Worm (Caenorhabditis elegans): ENCODE measurements around the gene mec-17.

Gene mec-17

DNA sequence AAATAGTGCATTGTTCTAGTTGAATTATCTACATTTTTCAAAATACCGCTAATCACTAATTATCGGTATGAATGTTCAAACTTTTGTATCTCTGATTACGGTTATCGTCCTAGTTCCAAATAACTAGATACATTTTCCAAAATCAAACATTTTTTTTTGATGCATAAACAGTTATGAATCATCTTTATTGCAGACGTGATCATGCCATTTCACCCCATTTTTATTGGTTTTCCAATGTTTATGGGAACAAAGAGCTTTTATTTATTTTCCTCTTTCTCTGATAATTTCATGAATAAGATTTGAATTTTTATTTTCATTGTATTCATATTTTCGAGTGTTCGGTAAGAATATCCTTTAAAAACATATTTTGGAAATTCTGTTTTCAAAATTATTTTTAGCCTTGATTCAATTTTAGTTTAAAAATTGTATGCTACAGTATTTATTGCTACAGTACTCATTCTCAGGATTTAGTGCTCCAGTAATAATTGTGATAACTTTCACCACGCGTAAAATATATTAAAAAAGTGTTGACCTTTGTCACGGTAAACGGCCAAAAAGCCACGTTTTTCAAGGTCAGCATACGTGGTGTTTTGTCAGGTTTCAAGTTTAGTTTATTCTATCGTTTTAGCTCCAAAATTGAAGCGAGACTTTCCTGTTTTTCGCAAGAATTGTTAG lies 30.2 kb downstream of the mec-17 start, which contains the start of gene csr-1:
TSS of gene csr-1 (plus strand) at position 625 of the 675 bp plus-strand sequence.
- no peak for TF ChIP-seq ztf-16 (tag; optimal IDR thresholded peaks at IDR 0.05)
- no peak for TF ChIP-seq rnt-1 (tag; optimal IDR thresholded peaks at IDR 0.05)
- no peak for TF ChIP-seq pat-9 (tag; optimal IDR thresholded peaks at IDR 0.05)
- no peak for TF ChIP-seq hlh-13 (GFP tag; optimal IDR thresholded peaks at IDR 0.05)
- TF ChIP-seq unc-86 (tag; optimal IDR thresholded peaks at IDR 0.05): no peak
- no peak for TF ChIP-seq fkh-10 (GFP tag; optimal IDR thresholded peaks at IDR 0.05)
- TF ChIP-seq ahr-1 (tag; optimal IDR thresholded peaks at IDR 0.05): no peak
- TF ChIP-seq ceh-30 (tag; optimal IDR thresholded peaks at IDR 0.05): no peak
- TF ChIP-seq npax-4 (tag; optimal IDR thresholded peaks at IDR 0.05): no peak
- no peak for TF ChIP-seq pqm-1 (tag; optimal IDR thresholded peaks at IDR 0.05)
- no peak for TF ChIP-seq eyg-1 (tag; optimal IDR thresholded peaks at IDR 0.05)
- no peak for TF ChIP-seq unc-55 (GFP tag; optimal IDR thresholded peaks at IDR 0.05)
- TF ChIP-seq ceh-48 (tag; optimal IDR thresholded peaks at IDR 0.05): no peak
- no peak for TF ChIP-seq fkh-6 (tag; optimal IDR thresholded peaks at IDR 0.05)

DNA sequence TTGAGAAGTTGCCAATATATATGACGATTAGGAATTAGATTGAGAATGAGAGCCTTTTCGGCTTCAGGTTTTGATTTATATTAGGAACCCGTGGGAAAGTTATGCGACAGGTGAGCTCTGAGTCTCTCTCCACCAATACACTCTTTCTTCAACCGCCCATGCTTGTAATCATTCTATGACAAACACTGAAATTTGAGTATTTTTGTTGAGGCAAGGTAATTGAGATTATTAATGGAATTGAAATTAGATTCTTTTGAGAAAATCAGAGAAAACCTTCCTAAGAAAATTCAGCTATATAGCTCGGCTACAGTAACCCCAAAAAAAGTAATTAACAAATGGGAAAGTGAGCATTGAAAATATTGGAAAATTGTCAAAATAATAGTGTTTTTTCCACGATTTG lies 31.1 kb downstream of the mec-17 start, which contains the start of gene ceh-19:
TSS of gene ceh-19 (minus strand) at position 101 of the 400 bp plus-strand sequence.
- TF ChIP-seq T23F11.4 (GFP tag; optimal IDR thresholded peaks at IDR 0.05): no peak
- no peak for TF ChIP-seq K09A11.1 (tag; optimal IDR thresholded peaks at IDR 0.05; ENCODE audit: insufficient read depth)
- TF ChIP-seq F13H6.1 (tag; optimal IDR thresholded peaks at IDR 0.05): no peak
- no peak for TF ChIP-seq Y22D7AL.16 (tag; optimal IDR thresholded peaks at IDR 0.05)
- TF ChIP-seq ceh-48 (tag; optimal IDR thresholded peaks at IDR 0.05): no peak
- TF ChIP-seq ama-1 (optimal IDR thresholded peaks at IDR 0.05): no peak
- TF ChIP-seq pat-9 (tag; optimal IDR thresholded peaks at IDR 0.05): no peak
- no peak for TF ChIP-seq tbx-7 (tag; optimal IDR thresholded peaks at IDR 0.05)
- no peak for TF ChIP-seq gmeb-2 (tag; optimal IDR thresholded peaks at IDR 0.05)

DNA sequence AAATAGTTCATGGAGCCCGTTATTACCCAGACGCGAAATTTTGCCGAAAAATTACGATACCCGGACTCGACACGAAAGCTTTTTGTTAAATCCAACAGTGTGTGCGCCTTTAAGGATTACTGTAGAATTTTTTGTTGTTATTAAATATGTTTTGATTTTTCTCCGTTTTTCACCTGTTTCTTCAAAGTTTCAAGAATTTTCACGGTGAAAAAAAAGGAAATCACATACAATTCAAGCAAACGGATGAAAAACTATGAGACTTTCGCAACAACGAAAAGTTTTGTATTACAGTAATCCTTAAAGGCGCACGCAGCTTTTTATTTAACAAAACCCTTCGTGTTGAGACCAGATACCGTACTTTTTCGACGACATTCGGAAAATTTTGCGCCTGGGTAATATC lies 33.0 kb downstream of the mec-17 start:
- TF ChIP-seq hlh-15 (tag; optimal IDR thresholded peaks at IDR 0.05): no peak

DNA sequence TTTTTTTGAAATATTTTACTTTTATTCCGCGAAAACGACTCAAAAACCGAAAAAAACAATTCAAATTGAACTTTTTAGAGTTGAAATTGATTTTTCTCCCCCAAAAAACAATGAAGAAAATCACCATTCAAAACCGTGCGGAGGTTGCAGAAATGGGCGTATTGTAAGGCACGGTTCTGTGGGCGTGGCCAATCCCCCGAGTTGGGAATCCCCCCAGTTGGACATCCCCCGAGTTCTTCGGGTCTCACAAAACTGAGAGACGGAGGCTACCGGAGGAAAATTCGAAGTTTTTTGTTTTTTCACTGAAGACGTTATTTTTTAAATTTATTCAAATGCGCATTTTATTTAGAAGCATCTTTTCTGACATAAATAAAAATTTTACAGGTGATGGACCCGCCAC lies 38.7 kb downstream of the mec-17 start, which contains the start of gene mcm-3AP:
TSS of gene mcm-3AP (plus strand) at position 383 of the 400 bp plus-strand sequence.
- TF ChIP-seq elt-2 (tag; optimal IDR thresholded peaks at IDR 0.05): peak; percentile 5
- peak; percentile 11 for TF ChIP-seq zip-5 (tag; optimal IDR thresholded peaks at IDR 0.05)
- TF ChIP-seq tbx-2 (tag; optimal IDR thresholded peaks at IDR 0.05): peak; percentile 59
- TF ChIP-seq ceh-45 (GFP tag; IDR thresholded peaks at IDR 0.05): peak; percentile 43; the same call in 1 of the 2 replicates
- TF ChIP-seq C08G9.2 (tag; optimal IDR thresholded peaks at IDR 0.05): peak; percentile 53
- peak; percentile 72 for TF ChIP-seq ceh-31 (tag; optimal IDR thresholded peaks at IDR 0.05)
- peak; percentile 8 for TF ChIP-seq ceh-18 (tag; optimal IDR thresholded peaks at IDR 0.05)
- TF ChIP-seq nfya-1 (tag; optimal IDR thresholded peaks at IDR 0.05): peak; percentile 11
- TF ChIP-seq dmd-4 (tag; optimal IDR thresholded peaks at IDR 0.05; ENCODE audit: borderline replicate concordance): peak; percentile 6
- TF ChIP-seq F13H6.1 (tag; optimal IDR thresholded peaks at IDR 0.05): peak; percentile 9

DNA sequence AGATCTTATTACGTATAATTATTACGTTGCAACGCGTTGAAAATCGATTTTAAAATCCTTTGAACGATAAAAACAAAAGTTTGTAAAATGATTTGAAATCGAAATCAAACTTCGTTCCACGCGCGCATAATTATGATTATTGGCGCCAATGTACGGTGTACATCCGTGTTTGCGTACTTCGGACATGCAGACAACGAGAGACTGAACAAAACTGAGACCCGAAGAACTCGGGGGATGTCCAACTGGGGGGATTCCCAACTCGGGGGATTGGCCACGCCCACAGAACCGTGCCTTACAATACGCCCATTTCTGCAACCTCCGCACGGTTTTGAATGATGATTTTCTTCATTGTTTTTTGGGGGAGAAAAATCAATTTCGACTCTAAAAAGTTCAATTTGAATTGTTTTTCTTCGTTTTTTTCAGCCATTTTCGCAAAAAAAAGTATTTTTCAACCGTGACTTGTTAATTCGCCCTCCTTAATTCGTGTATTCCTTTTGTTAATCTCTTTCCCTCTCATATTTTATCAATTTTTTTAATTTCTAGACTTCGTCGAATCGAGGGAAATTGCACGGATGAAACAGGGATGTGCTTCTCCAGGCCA lies 40.0 kb downstream of the mec-17 start, which contains the start of gene F20D12.12:
TSS of gene F20D12.12 (plus strand) at position 542 of the 601 bp plus-strand sequence.
- peak; percentile 14 for TF ChIP-seq ahr-1 (tag; optimal IDR thresholded peaks at IDR 0.05)
- TF ChIP-seq tbx-2 (tag; optimal IDR thresholded peaks at IDR 0.05): peak; percentile 81
- peak; percentile 31 for TF ChIP-seq fkh-6 (tag; optimal IDR thresholded peaks at IDR 0.05)
- TF ChIP-seq zip-5 (tag; optimal IDR thresholded peaks at IDR 0.05): peak; percentile 51
- TF ChIP-seq F13H6.1 (tag; optimal IDR thresholded peaks at IDR 0.05): peak; percentile 50
- TF ChIP-seq ceh-34 (tag; optimal IDR thresholded peaks at IDR 0.05): peak; percentile 72
- peak; percentile 32 for TF ChIP-seq unc-86 (tag; optimal IDR thresholded peaks at IDR 0.05)
- TF ChIP-seq nfya-1 (tag; optimal IDR thresholded peaks at IDR 0.05): peak; percentile 72
- TF ChIP-seq ceh-31 (tag; optimal IDR thresholded peaks at IDR 0.05): peak; percentile 85
- peak; percentile 58; the same call in 1 of the 2 replicates for TF ChIP-seq ceh-45 (GFP tag; IDR thresholded peaks at IDR 0.05)
- peak; percentile 68 for TF ChIP-seq ceh-14 (tag; optimal IDR thresholded peaks at IDR 0.05)
- peak; percentile 79 for TF ChIP-seq rnt-1 (tag; optimal IDR thresholded peaks at IDR 0.05)
- peak; percentile 64 for TF ChIP-seq tbx-7 (tag; optimal IDR thresholded peaks at IDR 0.05)
- TF ChIP-seq C08G9.2 (tag; optimal IDR thresholded peaks at IDR 0.05): peak; percentile 66
- peak; percentile 44 for TF ChIP-seq elt-2 (tag; optimal IDR thresholded peaks at IDR 0.05)
- peak; percentile 46 for TF ChIP-seq fax-1 (tag; optimal IDR thresholded peaks at IDR 0.05)
- peak; percentile 46 for TF ChIP-seq ttx-3 (tag; optimal IDR thresholded peaks at IDR 0.05)
- peak; percentile 68 for TF ChIP-seq ref-2 (tag; optimal IDR thresholded peaks at IDR 0.05)
- peak; percentile 76 for TF ChIP-seq ceh-18 (tag; optimal IDR thresholded peaks at IDR 0.05)
- TF ChIP-seq unc-42 (tag; optimal IDR thresholded peaks at IDR 0.05): peak; percentile 67
- peak; percentile 4 for TF ChIP-seq hlh-15 (tag; optimal IDR thresholded peaks at IDR 0.05)
- TF ChIP-seq unc-3 (GFP tag; conservative IDR thresholded peaks at IDR 0.05): peak; percentile 34; the same call in 1 of the 2 replicates
- TF ChIP-seq unc-3 (tag; optimal IDR thresholded peaks at IDR 0.05): peak; percentile 32
- TF ChIP-seq ets-4 (tag; optimal IDR thresholded peaks at IDR 0.05): peak; percentile 56
- TF ChIP-seq ceh-2 (tag; optimal IDR thresholded peaks at IDR 0.05): peak; percentile 45
